Worm (Caenorhabditis elegans): ENCODE measurements around the gene F59A1.6.

Gene F59A1.6

DNA sequence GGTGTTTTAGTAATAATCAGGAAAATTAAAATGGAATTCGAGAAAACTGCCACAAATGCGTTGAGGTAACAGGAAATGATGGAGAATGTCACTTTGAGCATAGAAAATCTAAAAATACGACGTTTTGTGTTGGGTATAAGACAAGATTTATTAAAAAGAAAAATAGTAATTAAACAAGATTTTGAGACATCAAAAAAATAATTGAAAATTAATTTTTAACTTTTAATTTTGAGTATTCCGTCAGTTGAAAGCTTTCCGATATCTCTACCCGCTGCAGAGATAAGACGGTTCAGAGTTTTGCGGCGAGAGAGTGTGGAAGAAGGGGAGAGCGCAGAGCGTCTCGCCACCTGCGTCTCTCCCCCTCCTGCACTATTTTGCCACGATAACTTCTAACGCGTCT lies 11.6 kb upstream of the F59A1.6 start, which contains the start of gene str-93:
TSS of gene str-93 (minus strand) at position 101 of the 400 bp plus-strand sequence.
- no peak for TF ChIP-seq chd-7 (tag; optimal IDR thresholded peaks at IDR 0.05)
- no peak for TF ChIP-seq ceh-91 (GFP tag; IDR thresholded peaks at IDR 0.05)
- peak; percentile 57 for TF ChIP-seq hmg-1.2 (GFP tag; IDR thresholded peaks at IDR 0.05)

DNA sequence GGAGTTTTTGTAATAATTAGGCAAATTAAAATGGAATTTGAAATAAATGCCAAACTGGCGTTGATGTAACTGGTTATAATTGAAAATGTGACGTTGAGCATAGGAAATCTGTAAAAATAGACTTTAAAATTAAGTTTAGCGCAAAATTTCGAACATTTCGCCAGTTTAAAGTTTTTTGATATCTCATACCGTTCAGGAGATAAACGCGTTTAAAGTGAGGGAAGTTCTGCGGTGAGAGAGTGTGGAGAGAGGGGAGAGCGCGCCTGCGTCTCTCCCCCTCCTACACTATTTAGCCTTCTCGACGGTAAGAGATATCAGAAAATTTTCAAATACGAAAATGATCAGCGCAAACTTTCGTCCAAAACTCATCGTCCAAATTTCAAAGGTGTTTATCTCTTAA lies 8.4 kb upstream of the F59A1.6 start, which contains the start of gene str-92:
TSS of gene str-92 (minus strand) at position 101 of the 400 bp plus-strand sequence.
- TF ChIP-seq rcor-1 (GFP tag; IDR thresholded peaks at IDR 0.05) (no peak), dpff-1 (tag; optimal IDR thresholded peaks at IDR 0.05) (no peak), F49E8.2 (tag; optimal IDR thresholded peaks at IDR 0.05; ENCODE audit: insufficient read depth) (no peak), unc-62 (GFP tag; optimal IDR thresholded peaks at IDR 0.05) (no peak), mxl-1 (tag; optimal IDR thresholded peaks at IDR 0.05) (no peak), snpc-4 (GFP tag; optimal IDR thresholded peaks at IDR 0.05) (no peak), snpc-4 (tag; optimal IDR thresholded peaks at IDR 0.05) (no peak), F57A8.1 (GFP tag; optimal IDR thresholded peaks at IDR 0.05) (no peak), ZK185.1 (tag; optimal IDR thresholded peaks at IDR 0.05; ENCODE audit: poor library complexity, severe bottlenecking) (no peak), chd-7 (tag; optimal IDR thresholded peaks at IDR 0.05) (no peak)

DNA sequence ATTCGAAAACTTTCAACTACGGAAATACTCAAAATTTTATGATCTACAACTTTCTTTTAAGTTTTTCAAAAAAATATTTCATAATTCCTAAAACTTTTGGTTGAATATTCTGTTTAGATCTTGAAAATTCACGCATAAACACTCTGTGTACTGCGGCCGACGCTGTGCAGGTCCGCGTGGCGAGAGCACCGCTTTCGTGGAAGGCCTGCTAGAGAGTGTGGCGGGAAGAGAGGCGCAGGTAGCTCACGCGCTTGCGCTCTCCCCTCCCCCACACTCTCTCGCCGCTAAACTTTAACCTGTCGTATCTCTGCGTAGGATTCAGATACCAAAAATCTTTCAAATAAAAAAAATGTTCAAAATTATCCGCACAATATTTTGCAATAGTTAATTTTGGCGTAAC lies 1.7 kb upstream of the F59A1.6 start:
- TF ChIP-seq F22D6.2 (tag; optimal IDR thresholded peaks at IDR 0.05) (no peak), sdz-38 (tag; optimal IDR thresholded peaks at IDR 0.05) (no peak), zim-3 (tag; optimal IDR thresholded peaks at IDR 0.05) (no peak), rec-8 (tag; optimal IDR thresholded peaks at IDR 0.05) (no peak), madf-6 (GFP tag; IDR thresholded peaks at IDR 0.05) (no peak), mcd-1 (GFP tag; IDR thresholded peaks at IDR 0.05) (no peak), zfh-2 (GFP tag; conservative IDR thresholded peaks at IDR 0.05) (peak; percentile 74), C17E4.6 (GFP tag; IDR thresholded peaks at IDR 0.05) (no peak), Y56A3A.18 (GFP tag; IDR thresholded peaks at IDR 0.05) (no peak), egrh-3 (GFP tag; IDR thresholded peaks at IDR 0.05) (peak; percentile 59; the same call in 1 of the 2 replicates)

DNA sequence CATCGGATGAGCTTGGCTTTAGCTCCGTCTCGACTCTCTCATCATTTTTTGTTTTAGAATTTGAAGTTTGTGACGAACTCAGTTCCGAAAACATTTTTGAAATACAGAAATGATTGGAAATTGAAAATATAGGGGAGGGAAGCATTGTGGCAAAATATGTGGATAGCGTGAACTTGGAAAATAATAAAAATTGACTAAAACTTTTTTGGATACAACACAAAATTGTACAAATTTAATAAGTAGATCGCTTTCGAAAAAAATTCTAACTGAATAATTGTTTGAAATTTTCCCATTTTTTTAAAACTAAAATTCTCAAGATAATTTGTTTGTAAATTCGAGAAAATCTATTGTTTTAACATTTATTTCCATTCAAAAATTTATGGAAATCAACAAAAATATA lies 1.2 kb upstream of the F59A1.6 start, which contains the start of gene F59A1.15:
TSS of gene F59A1.15 (minus strand) at position 101 of the 400 bp plus-strand sequence.
- TF ChIP-seq hlh-26 (GFP tag; conservative IDR thresholded peaks at IDR 0.05) (no peak), attf-6 (GFP tag; IDR thresholded peaks at IDR 0.05) (no peak), snpc-4 (GFP tag; optimal IDR thresholded peaks at IDR 0.05) (no peak), snpc-4 (tag; optimal IDR thresholded peaks at IDR 0.05) (no peak), mes-4 (tag; optimal IDR thresholded peaks at IDR 0.05) (no peak), ccch-3 (GFP tag; optimal IDR thresholded peaks at IDR 0.05) (no peak), F37B4.10 (GFP tag; IDR thresholded peaks at IDR 0.05) (no peak), ztf-3 (GFP tag; optimal IDR thresholded peaks at IDR 0.05) (no peak), dox-1 (GFP tag; IDR thresholded peaks at IDR 0.05) (no peak), K12H6.12 (tag; optimal IDR thresholded peaks at IDR 0.05) (no peak), egrh-3 (GFP tag; IDR thresholded peaks at IDR 0.05) (no peak), madf-8 (GFP tag; conservative IDR thresholded peaks at IDR 0.05) (no peak), attf-5 (GFP tag; optimal IDR thresholded peaks at IDR 0.05) (no peak), efl-1 (GFP tag; optimal IDR thresholded peaks at IDR 0.05) (no peak), ceh-79 (tag; optimal IDR thresholded peaks at IDR 0.05) (no peak), mcd-1 (GFP tag; IDR thresholded peaks at IDR 0.05) (no peak), atf-7 (tag; optimal IDR thresholded peaks at IDR 0.05) (no peak), ztf-28 (GFP tag; IDR thresholded peaks at IDR 0.05) (no peak), die-1 (tag; optimal IDR thresholded peaks at IDR 0.05) (no peak)
